Fruit fly (Drosophila melanogaster): ENCODE results near the gene Aos1.
A peak's percentile ranks its signal among the peaks of the same experiment; 100 is the strongest.

The Aos1 gene

dm6 chr3R:12456370-12456940 is 22.8 kb upstream of the Aos1 start, which contains the start of gene trus (continued):
- TF ChIP-seq nerfin-2 (GFP tag; IDR thresholded peaks at IDR 0.05; ENCODE audit: partially characterized antibody) (peak; percentile 69), Eip74EF (GFP tag; optimal IDR thresholded peaks at IDR 0.05) (no peak), Camta (GFP tag; optimal IDR thresholded peaks at IDR 0.05) (no peak), CG15011 (GFP tag; optimal IDR thresholded peaks at IDR 0.05) (no peak), ttk (GFP tag; IDR thresholded peaks at IDR 0.05) (no peak), CG2875 (GFP tag; optimal IDR thresholded peaks at IDR 0.05) (no peak), pzg (GFP tag; optimal IDR thresholded peaks at IDR 0.05) (peak; percentile 70), bigmax (GFP tag; optimal IDR thresholded peaks at IDR 0.05) (no peak), NC2β (GFP tag; optimal IDR thresholded peaks at IDR 0.05) (no peak), vnd (GFP tag; IDR thresholded peaks at IDR 0.05; ENCODE audit: partially characterized antibody) (peak; percentile 76), pros (GFP tag; optimal IDR thresholded peaks at IDR 0.05) (no peak), trem (tag; optimal IDR thresholded peaks at IDR 0.05) (peak; percentile 39), CG15073 (GFP tag; optimal IDR thresholded peaks at IDR 0.05) (no peak), stc (GFP tag; IDR thresholded peaks at IDR 0.05) (no peak), dimm (GFP tag; IDR thresholded peaks at IDR 0.05) (no peak), bab2 (GFP tag; optimal IDR thresholded peaks at IDR 0.05) (no peak), CG12659 (GFP tag; optimal IDR thresholded peaks at IDR 0.05) (peak; percentile 24), pho (GFP tag; optimal IDR thresholded peaks at IDR 0.05) (no peak), grau (tag; optimal IDR thresholded peaks at IDR 0.05) (no peak), CG11247 (GFP tag; IDR thresholded peaks at IDR 0.05) (no peak), CG2120 (GFP tag; optimal IDR thresholded peaks at IDR 0.05) (peak; percentile 4), sna (GFP tag; IDR thresholded peaks at IDR 0.05; ENCODE audit: partially characterized antibody) (peak; percentile 77), dm (GFP tag; optimal IDR thresholded peaks at IDR 0.05) (peak; percentile 11), hb (GFP tag; IDR thresholded peaks at IDR 0.05; ENCODE audit: partially characterized antibody) (peak; percentile 70; the same call in 2 of the 3 replicates), CG5180 (GFP tag; optimal IDR thresholded peaks at IDR 0.05) (no peak), chif (GFP tag; optimal IDR thresholded peaks at IDR 0.05) (no peak), mld (GFP tag; IDR thresholded peaks at IDR 0.05; ENCODE audit: partially characterized antibody) (0 out of 3 replicates have a peak, but pooled peaks have one; percentile 52), ken (GFP tag; IDR thresholded peaks at IDR 0.05) (no peak), CTCF (GFP tag; optimal IDR thresholded peaks at IDR 0.05) (no peak), chinmo (GFP tag; IDR thresholded peaks at IDR 0.05; ENCODE audit: partially characterized antibody) (peak; percentile 87), en (GFP tag; optimal IDR thresholded peaks at IDR 0.05) (no peak), CG6654 (GFP tag; optimal IDR thresholded peaks at IDR 0.05) (no peak), CG2889 (GFP tag; IDR thresholded peaks at IDR 0.05) (no peak), Kr (GFP tag; optimal IDR thresholded peaks at IDR 0.05) (no peak), CG4404 (GFP tag; IDR thresholded peaks at IDR 0.05) (no peak), CG17186 (GFP tag; optimal IDR thresholded peaks at IDR 0.05) (peak; percentile 25), CG17568 (GFP tag; optimal IDR thresholded peaks at IDR 0.05) (no peak), CG4282 (GFP tag; optimal IDR thresholded peaks at IDR 0.05) (no peak), CG4328 (GFP tag; optimal IDR thresholded peaks at IDR 0.05) (no peak), pan (optimal IDR thresholded peaks at IDR 0.05) (no peak), pan (GFP tag; optimal IDR thresholded peaks at IDR 0.05 in 1 of 2, IDR thresholded peaks at IDR 0.05 in 1 of 2) (no peak), YL-1 (GFP tag; optimal IDR thresholded peaks at IDR 0.05) (peak; percentile 55), scrt (GFP tag; optimal IDR thresholded peaks at IDR 0.05) (no peak), CG18011 (GFP tag; optimal IDR thresholded peaks at IDR 0.05) (no peak), CG10321 (GFP tag; IDR thresholded peaks at IDR 0.05) (no peak), pita (GFP tag; optimal IDR thresholded peaks at IDR 0.05) (no peak), HLH3B (GFP tag; IDR thresholded peaks at IDR 0.05) (no peak), zen2 (GFP tag; IDR thresholded peaks at IDR 0.05; ENCODE audit: partially characterized antibody) (peak; percentile 85), Stat92E (GFP tag; optimal IDR thresholded peaks at IDR 0.05) (peak in 1 of 3 experiments; percentile 9), bbx (GFP tag; IDR thresholded peaks at IDR 0.05; ENCODE audit: partially characterized antibody) (peak; percentile 93)
